Worm (Caenorhabditis elegans): ENCODE results near the gene abcx-1.

- no peak for TF ChIP-seq dpl-1 (GFP tag; optimal IDR thresholded peaks at IDR 0.05)
- TF ChIP-seq gei-17 (GFP tag; optimal IDR thresholded peaks at IDR 0.05): no peak
- no peak for TF ChIP-seq mel-28 (tag; optimal IDR thresholded peaks at IDR 0.05; ENCODE audit: borderline replicate concordance)
- no peak for TF ChIP-seq aptf-3 (GFP tag; IDR thresholded peaks at IDR 0.05)
These were observed 46.4 kb downstream of the abcx-1 start, which contains the start of gene sra-31 for ce11 chrII:6578378-6578777.

Measured in whole organism, young adult.